Worm (Caenorhabditis elegans) whole organism, L2 larva: ENCODE results near the gene C27D8.3.

Source experiments
- C34F6.9 ChIP-seq: fragments of 150-350 bp; optimal IDR thresholded peaks from 2 replicates; lab custom pipeline; 2014; ENCODE audit warnings: missing biosample characterization, missing genetic modification characterization
- F13H6.1 ChIP-seq: sonication (generic microtip); optimal IDR thresholded peaks from 2 replicates; lab custom pipeline; 2016; ENCODE audit warnings: missing genetic modification characterization, missing compliant biosample characterization
- R02D3.7 ChIP-seq: fragments of 150-350 bp; optimal IDR thresholded peaks from 2 replicates; lab custom pipeline; 2014; ENCODE audit warnings: missing biosample characterization, missing genetic modification characterization
- alr-1 ChIP-seq: fragments of 150-350 bp; optimal IDR thresholded peaks from 2 replicates; lab custom pipeline; 2014; ENCODE audit warnings: missing biosample characterization, missing genetic modification characterization
- aly-2 ChIP-seq: fragments of 150-350 bp; optimal IDR thresholded peaks from 2 replicates; lab custom pipeline; 2014; ENCODE audit warnings: missing biosample characterization, missing genetic modification characterization
- ama-1 ChIP-seq: fragments of 150-350 bp; optimal IDR thresholded peaks from 2 replicates; lab custom pipeline; 2018; ENCODE audit warnings: inconsistent platforms
- blmp-1 ChIP-seq: sonication (generic microtip); optimal IDR thresholded peaks from 2 replicates; lab custom pipeline; 2017; ENCODE audit warnings: missing genetic modification characterization, mild to moderate bottlenecking, missing compliant biosample characterization, antibody characterized with exemption, moderate library complexity; ENCODE audit not compliant: insufficient read depth
- crh-2 ChIP-seq: sonication (generic microtip); optimal IDR thresholded peaks from 2 replicates; lab custom pipeline; 2017; ENCODE audit warnings: missing biosample characterization, missing genetic modification characterization
- dmd-4 ChIP-seq: sonication (generic microtip); optimal IDR thresholded peaks from 2 replicates; lab custom pipeline; 2017; ENCODE audit warnings: missing biosample characterization, missing genetic modification characterization
- egl-27 ChIP-seq: sonication (generic microtip); optimal IDR thresholded peaks from 3 replicates; lab custom pipeline; 2017; ENCODE audit warnings: missing biosample characterization, missing genetic modification reagents, missing genetic modification characterization
- elt-1 ChIP-seq: fragments of 150-350 bp; optimal IDR thresholded peaks from 2 replicates; lab custom pipeline; 2014; ENCODE audit warnings: missing biosample characterization, missing genetic modification characterization
- elt-3 ChIP-seq: sonication (generic microtip); optimal IDR thresholded peaks from 2 replicates; lab custom pipeline; 2017; ENCODE audit warnings: missing biosample characterization, missing genetic modification characterization
- fos-1 ChIP-seq: fragments of 150-350 bp; optimal IDR thresholded peaks from 2 replicates; lab custom pipeline; 2014; ENCODE audit warnings: missing biosample characterization, missing genetic modification characterization
- lin-13 ChIP-seq: fragments of 150-350 bp; optimal IDR thresholded peaks from 2 replicates; lab custom pipeline; 2014; ENCODE audit warnings: missing biosample characterization, missing genetic modification reagents, missing genetic modification characterization
- lin-39 ChIP-seq: fragments of 150-350 bp; optimal IDR thresholded peaks from 2 replicates; lab custom pipeline; 2014; ENCODE audit warnings: missing biosample characterization, missing genetic modification reagents, missing genetic modification characterization
- lsy-2 ChIP-seq, 2 experiments: fragments of 150-350 bp in 1 of 2; sonication (generic microtip) in 1 of 2; optimal IDR thresholded peaks; 2 replicates each; lab custom pipeline; 2014 to 2017; ENCODE audit warnings: missing biosample characterization in 2 of 2, missing genetic modification characterization in 2 of 2
- mab-5 ChIP-seq: fragments of 150-350 bp; optimal IDR thresholded peaks from 2 replicates; lab custom pipeline; 2014; ENCODE audit warnings: missing biosample characterization, missing genetic modification characterization
- mbf-1 ChIP-seq: sonication (generic microtip); optimal IDR thresholded peaks from 2 replicates; lab custom pipeline; 2017; ENCODE audit warnings: missing biosample characterization, missing genetic modification characterization
- mdl-1 ChIP-seq, 2 experiments: fragments of 150-350 bp in 1 of 2; sonication (generic microtip) in 1 of 2; optimal IDR thresholded peaks; 2 replicates each; lab custom pipeline; 2017; ENCODE audit warnings: missing biosample characterization in 2 of 2, missing genetic modification characterization in 2 of 2
- nhr-11 ChIP-seq: fragments of 150-350 bp; optimal IDR thresholded peaks from 2 replicates; lab custom pipeline; 2014; ENCODE audit warnings: missing biosample characterization, missing genetic modification characterization
- nhr-12 ChIP-seq: fragments of 150-350 bp; optimal IDR thresholded peaks from 2 replicates; lab custom pipeline; 2014; ENCODE audit warnings: missing biosample characterization, missing genetic modification characterization
- nhr-21 ChIP-seq: fragments of 150-350 bp; optimal IDR thresholded peaks from 2 replicates; lab custom pipeline; 2014; ENCODE audit warnings: missing biosample characterization, missing genetic modification characterization
- nhr-23 ChIP-seq: fragments of 150-350 bp; optimal IDR thresholded peaks from 2 replicates; lab custom pipeline; 2014; ENCODE audit warnings: missing biosample characterization, missing genetic modification reagents, missing genetic modification characterization
- nhr-237 ChIP-seq: fragments of 150-350 bp; optimal IDR thresholded peaks from 2 replicates; lab custom pipeline; 2014; ENCODE audit warnings: missing biosample characterization, missing genetic modification characterization
- nhr-25 ChIP-seq: fragments of 150-350 bp; sonication (generic microtip); optimal IDR thresholded peaks from 3 replicates; lab custom pipeline; 2014; ENCODE audit warnings: missing biosample characterization, missing genetic modification characterization
- nhr-6 ChIP-seq: fragments of 150-350 bp; optimal IDR thresholded peaks from 2 replicates; lab custom pipeline; 2014; ENCODE audit warnings: missing biosample characterization, missing genetic modification characterization
- peb-1 ChIP-seq: fragments of 150-350 bp; optimal IDR thresholded peaks from 2 replicates; lab custom pipeline; 2014; ENCODE audit warnings: missing biosample characterization, missing genetic modification characterization
- skn-1 ChIP-seq: sonication (generic microtip); optimal IDR thresholded peaks from 2 replicates; lab custom pipeline; 2017; ENCODE audit warnings: missing biosample characterization, missing genetic modification characterization
- sma-3 ChIP-seq: sonication (generic microtip); optimal IDR thresholded peaks from 2 replicates; lab custom pipeline; 2016; ENCODE audit warnings: missing genetic modification reagents, missing genetic modification characterization, missing compliant biosample characterization
- sma-9 ChIP-seq, 2 experiments: fragments of 150-350 bp in 1 of 2; sonication (generic microtip) in 1 of 2; optimal IDR thresholded peaks; 2 replicates each; lab custom pipeline; 2014 to 2016; ENCODE audit warnings: missing genetic modification characterization in 2 of 2, mild to moderate bottlenecking in 1 of 2, missing biosample characterization in 1 of 2, missing compliant biosample characterization in 1 of 2, missing genetic modification reagents in 1 of 2, moderate library complexity in 1 of 2
- snpc-4 ChIP-seq: fragments of 150-350 bp; optimal IDR thresholded peaks from 2 replicates; lab custom pipeline; 2014; ENCODE audit warnings: missing biosample characterization, missing genetic modification characterization
- unc-55 ChIP-seq: fragments of 150-350 bp; sonication (generic microtip); optimal IDR thresholded peaks from 3 replicates; lab custom pipeline; 2014; ENCODE audit warnings: missing biosample characterization, missing genetic modification reagents, missing genetic modification characterization
- unc-62 ChIP-seq: fragments of 150-350 bp; optimal IDR thresholded peaks from 2 replicates; lab custom pipeline; 2014; ENCODE audit warnings: missing biosample characterization, missing genetic modification reagents, missing genetic modification characterization
- zag-1 ChIP-seq: fragments of 150-350 bp; optimal IDR thresholded peaks from 2 replicates; lab custom pipeline; 2014; ENCODE audit warnings: missing biosample characterization, missing genetic modification characterization
- ztf-1 ChIP-seq: fragments of 200-800 bp; sonication (Bioruptor generic); conservative IDR thresholded peaks from 2 replicates; pipeline ENCODE4 v1.3.6; 2022; ENCODE audit warnings: missing genetic modification characterization, missing compliant biosample characterization
- ztf-11 ChIP-seq: sonication (generic microtip); optimal IDR thresholded peaks from 2 replicates; lab custom pipeline; 2017; ENCODE audit warnings: missing biosample characterization, missing genetic modification characterization
- ztf-4 ChIP-seq: fragments of 150-350 bp; optimal IDR thresholded peaks from 2 replicates; lab custom pipeline; 2014; ENCODE audit warnings: missing biosample characterization, missing genetic modification characterization

The C27D8.3 gene

DNA sequence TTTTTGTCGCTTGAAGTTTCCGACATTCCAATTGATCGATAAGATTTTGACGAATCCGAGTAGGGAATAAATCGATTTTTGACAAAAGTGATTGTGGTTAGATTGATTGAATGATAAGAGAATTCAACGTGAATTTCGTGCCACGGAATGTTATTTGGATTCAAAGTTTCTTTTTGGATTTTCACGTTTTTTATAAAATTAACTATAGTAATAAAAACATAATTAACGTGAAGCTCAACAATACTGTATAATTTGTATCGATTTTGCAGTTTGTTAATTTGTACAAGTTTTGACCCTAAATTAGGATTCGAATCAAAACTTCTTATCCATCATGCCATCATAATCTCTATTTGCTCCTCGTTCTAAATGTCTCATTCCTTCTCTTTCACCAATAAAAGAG lies 33.2 kb upstream of the C27D8.3 start, which contains the start of gene C36H8.1:
Gene C36H8.1, minus strand, starts transcription at position 101 of the 400 bp plus-strand sequence.
- no peak for TF ChIP-seq zag-1 (tag; lab: Kevin White, UChicago)
- no peak for TF ChIP-seq lin-13 (GFP tag; lab: Kevin White, UChicago)

DNA sequence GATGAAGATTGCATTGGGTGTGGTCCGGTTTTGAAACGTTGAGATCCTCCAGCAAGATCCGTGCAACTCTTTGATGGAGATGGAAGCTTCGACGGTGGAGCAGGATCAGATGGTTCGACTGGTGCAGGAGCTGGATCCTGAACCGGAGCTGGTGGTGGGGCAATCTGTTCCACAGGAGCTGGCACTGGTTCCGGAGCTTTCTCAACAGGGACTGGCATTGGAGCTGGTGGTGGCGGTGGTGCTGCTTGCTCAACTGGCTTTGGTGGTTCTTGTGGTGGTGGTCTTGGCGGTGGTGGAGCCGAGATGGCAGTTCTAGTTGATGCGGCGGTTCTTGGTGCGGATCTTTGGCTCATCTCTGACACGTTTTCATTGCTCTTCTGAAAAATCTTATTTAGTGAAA lies 32.1 kb upstream of the C27D8.3 start:
- no peak for TF ChIP-seq sma-9 (GFP tag; optimal IDR thresholded peaks at IDR 0.05; lab: Kevin White, UChicago)
- TF ChIP-seq sma-9 (tag; optimal IDR thresholded peaks at IDR 0.05; lab: Kevin White, UChicago) = no peak
- TF ChIP-seq unc-55 = no peak
- no peak for TF ChIP-seq blmp-1
- TF ChIP-seq nhr-237 (tag; lab: Kevin White, UChicago) = no peak
- TF ChIP-seq nhr-12 (tag; lab: Kevin White, UChicago) = no peak
- TF ChIP-seq nhr-23 = no peak
- TF ChIP-seq snpc-4 (tag; lab: Kevin White, UChicago) = no peak
- no peak for TF ChIP-seq sma-3 (GFP tag; lab: Kevin White, UChicago)
- TF ChIP-seq ztf-4 (tag; lab: Kevin White, UChicago) = no peak
- no peak for TF ChIP-seq zag-1 (tag; lab: Kevin White, UChicago)
- TF ChIP-seq ztf-1 (GFP tag; lab: Robert Waterston, UW) = no peak
- no peak for TF ChIP-seq nhr-6 (tag; lab: Kevin White, UChicago)
- no peak for TF ChIP-seq mbf-1
- TF ChIP-seq F13H6.1 (tag; lab: Kevin White, UChicago) = no peak
- no peak for TF ChIP-seq nhr-21 (tag; lab: Kevin White, UChicago)
- no peak for TF ChIP-seq aly-2 (tag; lab: Kevin White, UChicago)
- TF ChIP-seq dmd-4 = no peak
- TF ChIP-seq C34F6.9 (tag; lab: Kevin White, UChicago) = no peak
- TF ChIP-seq ztf-11 (tag; lab: Kevin White, UChicago) = no peak
- no peak for TF ChIP-seq nhr-11 (tag; lab: Kevin White, UChicago)

DNA sequence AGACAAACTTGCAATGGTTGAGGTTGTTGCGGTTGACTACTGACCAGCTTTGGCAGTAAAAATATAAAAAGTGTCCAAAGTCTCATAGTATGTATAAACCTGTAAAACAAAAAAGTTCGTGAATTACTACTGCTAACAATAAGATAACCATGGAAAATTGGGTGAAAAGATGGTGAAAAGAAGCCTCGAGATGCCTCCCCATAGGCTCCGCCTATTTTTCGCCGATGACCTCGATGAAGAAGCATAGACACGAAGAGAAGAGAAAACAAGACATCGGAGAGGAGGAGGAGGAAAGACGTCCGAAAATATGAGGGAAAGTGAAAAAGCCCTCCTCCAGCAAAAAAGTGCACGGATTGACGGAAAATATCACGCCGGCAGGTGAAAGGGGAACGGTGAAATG lies 29.9 kb upstream of the C27D8.3 start, which contains the start of gene T23F6.5:
Gene T23F6.5, minus strand, starts transcription at position 101 of the 400 bp plus-strand sequence.
- TF ChIP-seq ztf-1 (GFP tag; lab: Robert Waterston, UW) (no peak), lin-39 (tag; lab: Kevin White, UChicago) (no peak), lin-13 (GFP tag; lab: Kevin White, UChicago) (no peak), crh-2 (tag; lab: Kevin White, UChicago) (no peak), nhr-6 (tag; lab: Kevin White, UChicago) (no peak), blmp-1 (no peak), egl-27 (tag; lab: Kevin White, UChicago) (no peak), fos-1 (tag; lab: Kevin White, UChicago) (no peak), alr-1 (no peak), elt-1 (tag; lab: Kevin White, UChicago) (no peak), lsy-2 (tag; optimal IDR thresholded peaks at IDR 0.05; lab: Kevin White, UChicago) (no peak), nhr-25 (tag; lab: Kevin White, UChicago) (no peak), dmd-4 (no peak), nhr-23 (no peak), R02D3.7 (tag; lab: Kevin White, UChicago) (no peak)

DNA sequence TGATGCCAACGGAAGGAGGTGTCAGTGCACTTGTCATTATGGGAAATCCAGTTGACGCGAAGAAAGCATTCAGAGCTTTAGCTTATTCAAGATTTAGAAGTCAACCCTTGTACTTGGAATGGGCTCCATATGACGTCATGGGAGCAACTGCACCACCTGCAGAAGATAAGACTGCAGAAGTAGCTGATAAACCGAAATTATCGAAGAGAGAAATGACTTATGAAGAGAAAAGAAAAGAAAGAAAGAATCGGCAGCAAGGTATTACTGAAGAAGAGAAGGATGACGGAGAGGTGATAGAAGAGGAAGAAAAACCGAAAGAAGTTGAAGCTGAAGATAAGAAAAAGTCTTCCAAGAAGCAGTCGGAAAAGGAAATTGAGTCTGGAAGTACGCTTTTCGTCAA lies 16.6 kb upstream of the C27D8.3 start:
- TF ChIP-seq unc-62 (GFP tag; lab: Kevin White, UChicago) (no peak), fos-1 (tag; lab: Kevin White, UChicago) (peak; percentile 80)

DNA sequence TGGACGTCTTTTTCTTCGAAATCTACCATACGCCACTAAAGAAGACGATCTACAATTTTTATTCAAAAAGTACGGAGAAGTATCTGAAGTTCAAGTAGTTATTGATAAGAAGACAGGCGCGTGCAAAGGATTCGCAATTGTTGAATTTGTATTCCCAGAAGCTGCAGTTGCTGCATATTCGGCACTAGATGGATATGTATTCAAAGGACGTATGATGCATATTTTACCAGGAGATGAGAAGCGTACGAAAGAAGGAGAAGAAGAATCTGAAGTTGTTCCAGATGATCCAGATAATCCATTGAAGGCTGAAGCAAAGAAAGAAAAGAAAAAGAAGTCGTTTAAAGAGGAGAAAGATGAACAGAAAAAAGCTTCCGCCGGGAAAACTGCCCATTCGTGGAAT lies 14.4 kb upstream of the C27D8.3 start:
- TF ChIP-seq skn-1 = no peak

DNA sequence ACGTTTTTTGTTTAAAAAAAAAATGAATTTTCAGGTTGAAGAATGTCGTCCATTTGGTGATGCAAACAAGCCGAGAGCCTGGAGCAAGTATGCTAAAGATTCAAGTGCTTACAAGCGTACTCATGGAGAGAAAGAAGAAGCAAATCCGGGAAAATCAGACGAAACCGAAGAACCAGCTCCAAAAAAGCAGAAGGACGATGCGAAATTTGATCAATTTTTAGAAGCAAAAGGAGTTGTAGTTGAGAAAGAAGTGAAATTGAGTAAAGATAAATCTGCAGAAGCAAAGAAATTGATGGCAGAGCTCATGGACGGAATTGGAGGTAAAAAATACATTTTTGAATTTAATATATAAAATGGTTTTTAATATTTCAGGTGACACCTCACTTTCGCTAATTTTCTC lies 13.7 kb upstream of the C27D8.3 start:
- TF ChIP-seq mab-5 (tag; lab: Kevin White, UChicago) (no peak), ztf-1 (GFP tag; lab: Robert Waterston, UW) (no peak), nhr-237 (tag; lab: Kevin White, UChicago) (no peak), peb-1 (tag; lab: Kevin White, UChicago) (no peak), skn-1 (no peak), blmp-1 (no peak), crh-2 (tag; lab: Kevin White, UChicago) (no peak), elt-3 (no peak), sma-3 (GFP tag; lab: Kevin White, UChicago) (no peak), mdl-1 (tag; optimal IDR thresholded peaks at IDR 0.05; lab: Kevin White, UChicago) (no peak), C34F6.9 (tag; lab: Kevin White, UChicago) (no peak), nhr-12 (tag; lab: Kevin White, UChicago) (no peak), lin-13 (GFP tag; lab: Kevin White, UChicago) (no peak), nhr-6 (tag; lab: Kevin White, UChicago) (no peak), nhr-11 (tag; lab: Kevin White, UChicago) (no peak), ama-1 (lab: Kevin White, UChicago) (no peak), mbf-1 (no peak), ztf-11 (tag; lab: Kevin White, UChicago) (no peak)
- TF ChIP-seq, all 48 proteins: peak for 0
